Worm (Caenorhabditis elegans) whole organism, young adult: ENCODE measurements around the gene sek-5.

Source experiments
- F22D6.2 ChIP-seq: sonication (generic microtip); optimal IDR thresholded peaks from 2 replicates; lab custom pipeline; 2016; ENCODE audit warnings: mild to moderate bottlenecking, missing genetic modification characterization, missing compliant biosample characterization
- Y67H2A.10 ChIP-seq: fragments of 200-800 bp; sonication (Bioruptor generic); conservative IDR thresholded peaks from 2 replicates; pipeline ENCODE4 v1.3.6; 2022; ENCODE audit warnings: missing genetic modification reagents, missing genetic modification characterization, missing compliant biosample characterization
- akir-1 ChIP-seq: fragments of 200-800 bp; sonication (Bioruptor generic); optimal IDR thresholded peaks from 2 replicates; lab custom pipeline; 2018; ENCODE audit warnings: mild to moderate bottlenecking, missing genetic modification characterization, moderate library complexity, missing compliant biosample characterization
- aptf-3 ChIP-seq: fragments of 200-800 bp; sonication (Bioruptor generic); IDR thresholded peaks from 2 replicates; pipeline ENCODE4 v1.3.6; 2022; ENCODE audit warnings: missing genetic modification characterization, missing compliant biosample characterization
- ceh-58 ChIP-seq: fragments of 200-800 bp; sonication (Bioruptor generic); IDR thresholded peaks from 2 replicates; pipeline ENCODE4 v1.3.6; 2022; ENCODE audit warnings: missing genetic modification characterization, missing compliant biosample characterization
- dpl-1 ChIP-seq: fragments of 150-350 bp; optimal IDR thresholded peaks from 2 replicates; lab custom pipeline; 2014; ENCODE audit warnings: missing biosample characterization, missing genetic modification reagents, missing genetic modification characterization
- egl-44 ChIP-seq: fragments of 200-800 bp; sonication (Bioruptor generic); IDR thresholded peaks from 2 replicates; pipeline ENCODE4 v1.3.6; 2022; ENCODE audit warnings: missing genetic modification reagents, missing genetic modification characterization, missing compliant biosample characterization
- hlh-12 ChIP-seq: sonication (generic microtip); optimal IDR thresholded peaks from 2 replicates; lab custom pipeline; 2016; ENCODE audit warnings: missing genetic modification characterization, missing compliant biosample characterization
- madf-6 ChIP-seq: fragments of 200-800 bp; sonication (Bioruptor generic); IDR thresholded peaks from 2 replicates; pipeline ENCODE4 v1.3.6; 2022; ENCODE audit warnings: missing genetic modification reagents, missing genetic modification characterization, missing compliant biosample characterization
- madf-8 ChIP-seq: fragments of 200-800 bp; sonication (Bioruptor generic); conservative IDR thresholded peaks from 2 replicates; pipeline ENCODE4 v1.3.6; 2022; ENCODE audit warnings: missing genetic modification reagents, missing genetic modification characterization, missing compliant biosample characterization
- pha-4 ChIP-seq: fragments of 150-350 bp; sonication (generic microtip); optimal IDR thresholded peaks from 2 replicates; lab custom pipeline; 2014; ENCODE audit warnings: missing biosample characterization, missing genetic modification reagents, missing genetic modification characterization
- unc-62 ChIP-seq: fragments of 150-350 bp; optimal IDR thresholded peaks from 2 replicates; lab custom pipeline; 2014; ENCODE audit warnings: missing biosample characterization, missing genetic modification reagents, missing genetic modification characterization
- zim-3 ChIP-seq: sonication (generic microtip); optimal IDR thresholded peaks from 2 replicates; lab custom pipeline; 2017; ENCODE audit warnings: mild to moderate bottlenecking, missing genetic modification characterization, moderate library complexity, missing compliant biosample characterization

- TF ChIP-seq ceh-58 (GFP tag; lab: Robert Waterston, UW) (no peak), madf-6 (GFP tag; lab: Robert Waterston, UW) (no peak), Y67H2A.10 (no peak), akir-1 (no peak), hlh-12 (tag; lab: Kevin White, UChicago) (no peak), pha-4 (tag; lab: Kevin White, UChicago) (no peak), aptf-3 (GFP tag; lab: Robert Waterston, UW) (no peak), egl-44 (no peak), F22D6.2 (tag; lab: Kevin White, UChicago) (no peak), unc-62 (no peak), dpl-1 (no peak), zim-3 (tag; lab: Kevin White, UChicago) (no peak), madf-8 (GFP tag; lab: Robert Waterston, UW) (no peak)
Observed at ce11 chrX:5344287-5344686, 33.1 kb upstream of the sek-5 start, which contains the start of gene C26B9.1.
